Worm (Caenorhabditis elegans): ENCODE data around the gene C06G3.3.

- TF ChIP-seq fkh-10 (GFP tag; optimal IDR thresholded peaks at IDR 0.05): no peak
- TF ChIP-seq aly-2 (tag; optimal IDR thresholded peaks at IDR 0.05): no peak
- TF ChIP-seq skn-1 (tag; optimal IDR thresholded peaks at IDR 0.05): no peak
- no peak for TF ChIP-seq zag-1 (tag; optimal IDR thresholded peaks at IDR 0.05)
- TF ChIP-seq C34B4.2 (tag; optimal IDR thresholded peaks at IDR 0.05): no peak
Observed at ce11 chrIV:7011728-7012127, 24.2 kb upstream of the C06G3.3 start, which contains the start of gene trxr-1.

Measured in whole organism, L1 larva.